Worm (Caenorhabditis elegans): ENCODE measurements around the gene C44F1.1.

ce11 chrIII:3734007-3734406 lies 31.4 kb downstream of the C44F1.1 start, which contains the start of gene F34D10.3:
- no peak for TF ChIP-seq unc-39 (tag; optimal IDR thresholded peaks at IDR 0.05)
- no peak for TF ChIP-seq aly-2 (tag; optimal IDR thresholded peaks at IDR 0.05)
- peak; percentile 16 for TF ChIP-seq nhr-129 (tag; optimal IDR thresholded peaks at IDR 0.05)
- no peak for TF ChIP-seq elt-1 (tag; optimal IDR thresholded peaks at IDR 0.05)
- TF ChIP-seq snpc-4 (tag; optimal IDR thresholded peaks at IDR 0.05), result no peak
- no peak for TF ChIP-seq egl-27 (tag; optimal IDR thresholded peaks at IDR 0.05)
- no peak for TF ChIP-seq nhr-21 (tag; optimal IDR thresholded peaks at IDR 0.05)
- TF ChIP-seq ztf-11 (tag; optimal IDR thresholded peaks at IDR 0.05), result no peak
- no peak for TF ChIP-seq fos-1 (tag; optimal IDR thresholded peaks at IDR 0.05)
